Worm (Caenorhabditis elegans): Measurements from ENCODE around the gene mesp-1.

Gene mesp-1

DNA sequence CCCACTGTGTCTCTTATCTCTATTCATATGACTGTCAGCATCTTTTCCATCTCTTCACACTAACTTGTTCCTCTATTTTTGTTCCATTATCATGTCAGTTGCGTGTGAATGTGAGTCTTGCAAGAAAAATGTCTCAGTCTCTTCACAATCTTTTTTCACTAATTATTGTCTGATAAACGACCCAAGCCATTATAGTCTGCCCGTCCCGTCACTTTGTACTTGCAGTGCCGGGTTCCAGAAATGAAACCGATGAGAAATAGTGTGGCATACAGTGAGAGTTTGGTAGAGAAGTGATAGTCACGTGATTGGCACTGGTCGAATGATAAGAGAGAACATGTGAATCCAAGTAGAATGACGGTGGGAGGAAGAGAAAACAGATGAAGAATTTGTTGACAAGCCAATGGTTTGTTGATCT lies 28.5 kb downstream of the mesp-1 start:
- no peak for TF ChIP-seq flt-1 (GFP tag; IDR thresholded peaks at IDR 0.05)
- no peak for TF ChIP-seq ztf-29 (GFP tag; IDR thresholded peaks at IDR 0.05)
- no peak for TF ChIP-seq T22C8.4 (GFP tag; IDR thresholded peaks at IDR 0.05)
- no peak for TF ChIP-seq ztf-23 (GFP tag; IDR thresholded peaks at IDR 0.05)
- TF ChIP-seq cog-1 (tag; optimal IDR thresholded peaks at IDR 0.05) = no peak
- no peak for TF ChIP-seq med-1 (GFP tag; optimal IDR thresholded peaks at IDR 0.05; ENCODE audit: insufficient read depth)
- no peak for TF ChIP-seq klf-2 (GFP tag; conservative IDR thresholded peaks at IDR 0.05)
- no peak for TF ChIP-seq tab-1 (GFP tag; IDR thresholded peaks at IDR 0.05)
- no peak for TF ChIP-seq ref-1 (GFP tag; conservative IDR thresholded peaks at IDR 0.05)

DNA sequence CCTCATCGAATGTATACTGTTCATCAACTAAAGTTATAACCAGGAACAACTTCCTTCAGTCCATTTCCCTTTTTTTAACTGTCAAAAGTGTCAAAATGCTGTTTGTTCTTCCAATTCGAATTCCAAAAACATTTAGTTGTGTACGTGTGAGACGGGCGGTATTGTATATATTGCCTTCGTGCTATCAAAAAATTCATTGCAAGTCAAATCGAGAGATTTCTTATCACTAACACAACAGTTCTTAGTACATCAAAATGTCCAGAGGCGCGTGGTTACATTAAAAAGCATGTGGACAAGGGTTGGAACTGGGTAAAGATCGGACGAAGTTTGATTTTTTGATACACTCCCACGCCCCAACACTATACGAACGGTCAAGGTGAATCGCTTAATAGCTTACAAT lies 29.2 kb downstream of the mesp-1 start:
- no peak for TF ChIP-seq ref-1 (GFP tag; conservative IDR thresholded peaks at IDR 0.05)
- TF ChIP-seq flt-1 (GFP tag; IDR thresholded peaks at IDR 0.05) = no peak
- no peak for TF ChIP-seq ztf-29 (GFP tag; IDR thresholded peaks at IDR 0.05)
- no peak for TF ChIP-seq tab-1 (GFP tag; IDR thresholded peaks at IDR 0.05)
- TF ChIP-seq klf-2 (GFP tag; conservative IDR thresholded peaks at IDR 0.05) = no peak
- no peak for TF ChIP-seq med-1 (GFP tag; optimal IDR thresholded peaks at IDR 0.05; ENCODE audit: insufficient read depth)

DNA sequence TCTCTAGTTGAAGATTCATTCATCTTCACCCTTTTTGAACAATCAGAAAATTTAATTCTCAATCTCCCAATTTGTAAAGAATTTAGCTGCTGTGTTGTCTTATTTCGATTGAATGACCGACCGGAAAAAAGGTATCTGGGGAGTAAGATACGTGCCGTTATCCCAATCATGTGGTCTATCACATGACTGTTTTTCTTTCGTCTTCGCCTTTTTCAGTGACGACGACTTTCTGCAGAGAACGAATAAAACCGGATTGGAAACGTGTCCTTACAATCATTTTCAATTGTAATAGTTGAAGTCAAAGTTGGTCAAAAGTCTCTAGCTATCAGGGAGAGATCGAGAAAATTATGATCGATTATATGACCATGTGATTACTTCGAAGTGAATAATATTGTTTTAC lies 29.9 kb downstream of the mesp-1 start:
- TF ChIP-seq klf-2 (GFP tag; conservative IDR thresholded peaks at IDR 0.05) (no peak), tab-1 (GFP tag; IDR thresholded peaks at IDR 0.05) (no peak), ref-1 (GFP tag; conservative IDR thresholded peaks at IDR 0.05) (no peak), flt-1 (GFP tag; IDR thresholded peaks at IDR 0.05) (no peak), ztf-29 (GFP tag; IDR thresholded peaks at IDR 0.05) (no peak), T22C8.4 (GFP tag; IDR thresholded peaks at IDR 0.05) (no peak), ztf-23 (GFP tag; IDR thresholded peaks at IDR 0.05) (no peak), cog-1 (tag; optimal IDR thresholded peaks at IDR 0.05) (no peak), med-1 (GFP tag; optimal IDR thresholded peaks at IDR 0.05; ENCODE audit: insufficient read depth) (no peak)

DNA sequence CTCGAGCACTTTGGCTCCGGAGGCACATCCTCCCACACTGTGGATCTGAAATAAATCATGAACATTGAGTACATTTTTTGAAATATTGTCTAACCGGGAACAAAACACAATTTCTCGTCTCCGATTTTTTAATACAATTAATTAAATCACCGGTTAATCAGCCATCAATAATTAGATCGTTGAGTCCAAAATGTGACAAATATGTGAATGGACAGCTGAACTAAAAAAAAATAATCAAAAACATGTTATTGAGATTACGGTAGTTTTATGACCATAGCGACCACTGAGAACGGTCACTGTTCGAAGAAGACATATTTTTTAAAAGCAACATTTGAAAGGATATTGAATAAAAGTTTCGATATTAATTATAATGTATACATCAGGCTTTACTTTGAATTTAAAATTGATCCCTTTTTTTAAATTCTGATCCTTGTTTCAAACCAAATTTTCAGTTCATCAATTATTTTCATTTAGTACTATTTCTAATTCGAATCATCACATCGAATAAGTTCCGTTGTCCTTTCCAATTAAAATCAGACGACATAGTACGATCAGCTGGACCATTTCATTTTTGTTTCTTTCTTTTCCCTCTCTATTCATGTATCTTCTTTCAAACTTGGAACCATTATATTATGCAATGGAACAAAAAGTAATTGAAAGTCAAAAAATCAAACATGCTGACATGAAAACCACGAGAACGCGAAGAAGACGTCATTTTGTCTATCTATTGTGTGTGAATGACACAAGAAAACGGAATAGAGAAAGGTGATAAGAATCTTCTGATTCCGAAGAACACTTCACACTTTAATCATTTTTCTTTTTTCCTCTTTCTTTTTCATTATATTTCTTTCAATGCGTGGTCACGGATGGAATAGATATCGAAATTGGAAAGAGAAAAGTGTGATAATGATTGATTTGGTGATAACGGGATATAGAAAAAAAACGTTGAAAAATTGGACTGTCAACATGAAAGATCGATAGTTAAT lies 31.2 kb downstream of the mesp-1 start:
- TF ChIP-seq med-1 (GFP tag; optimal IDR thresholded peaks at IDR 0.05; ENCODE audit: insufficient read depth) = no peak
- no peak for TF ChIP-seq ztf-23 (GFP tag; IDR thresholded peaks at IDR 0.05)
- no peak for TF ChIP-seq cog-1 (tag; optimal IDR thresholded peaks at IDR 0.05)

DNA sequence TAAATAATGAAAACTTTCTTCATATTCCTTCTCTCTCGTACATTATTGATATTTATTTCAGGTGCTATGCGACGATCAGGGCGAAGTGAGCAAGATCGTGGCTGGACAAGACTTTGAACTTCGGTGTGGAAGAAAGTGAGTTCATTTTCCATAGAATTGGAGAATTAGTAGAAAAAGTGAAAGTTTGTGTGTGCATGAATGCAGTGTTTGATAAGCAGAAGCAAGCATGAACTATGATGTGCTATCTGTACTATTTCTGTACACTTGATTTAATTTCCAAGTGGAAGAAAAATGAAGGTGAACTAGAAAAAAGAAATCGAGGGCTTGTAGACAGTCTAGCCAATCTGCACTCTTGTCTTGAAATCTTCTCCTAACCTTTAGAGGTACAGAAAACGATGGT lies 32.9 kb downstream of the mesp-1 start:
- TF ChIP-seq cog-1 (tag; optimal IDR thresholded peaks at IDR 0.05) (no peak), T22C8.4 (GFP tag; IDR thresholded peaks at IDR 0.05) (no peak), ref-1 (GFP tag; conservative IDR thresholded peaks at IDR 0.05) (no peak), ztf-29 (GFP tag; IDR thresholded peaks at IDR 0.05) (no peak), klf-2 (GFP tag; conservative IDR thresholded peaks at IDR 0.05) (no peak), tab-1 (GFP tag; IDR thresholded peaks at IDR 0.05) (no peak), med-1 (GFP tag; optimal IDR thresholded peaks at IDR 0.05; ENCODE audit: insufficient read depth) (no peak), ztf-23 (GFP tag; IDR thresholded peaks at IDR 0.05) (no peak), flt-1 (GFP tag; IDR thresholded peaks at IDR 0.05) (no peak)

DNA sequence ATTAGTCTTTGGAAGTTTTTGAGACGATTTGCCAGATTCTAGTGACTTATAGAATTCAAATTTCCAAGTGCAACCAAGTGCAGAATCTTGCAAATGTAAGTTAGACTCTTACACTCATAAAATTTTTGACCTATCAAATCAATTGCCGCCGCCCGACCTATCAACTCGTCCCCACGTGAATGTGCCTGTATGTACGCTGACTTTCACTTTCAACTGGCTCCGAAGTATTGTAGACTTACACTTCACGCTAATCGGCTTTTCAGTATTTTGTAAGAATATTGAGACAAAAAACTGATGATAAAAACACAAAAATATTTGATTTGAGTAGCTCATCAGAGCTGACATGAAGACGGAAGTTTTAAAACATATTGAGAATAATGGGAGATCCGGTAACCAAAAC lies 33.7 kb downstream of the mesp-1 start:
- TF ChIP-seq flt-1 (GFP tag; IDR thresholded peaks at IDR 0.05) = no peak
- no peak for TF ChIP-seq ref-1 (GFP tag; conservative IDR thresholded peaks at IDR 0.05)
- no peak for TF ChIP-seq tab-1 (GFP tag; IDR thresholded peaks at IDR 0.05)
- no peak for TF ChIP-seq med-1 (GFP tag; optimal IDR thresholded peaks at IDR 0.05; ENCODE audit: insufficient read depth)
- TF ChIP-seq cog-1 (tag; optimal IDR thresholded peaks at IDR 0.05) = no peak
- TF ChIP-seq klf-2 (GFP tag; conservative IDR thresholded peaks at IDR 0.05) = no peak
- no peak for TF ChIP-seq T22C8.4 (GFP tag; IDR thresholded peaks at IDR 0.05)
- no peak for TF ChIP-seq ztf-23 (GFP tag; IDR thresholded peaks at IDR 0.05)
- TF ChIP-seq ztf-29 (GFP tag; IDR thresholded peaks at IDR 0.05) = no peak

DNA sequence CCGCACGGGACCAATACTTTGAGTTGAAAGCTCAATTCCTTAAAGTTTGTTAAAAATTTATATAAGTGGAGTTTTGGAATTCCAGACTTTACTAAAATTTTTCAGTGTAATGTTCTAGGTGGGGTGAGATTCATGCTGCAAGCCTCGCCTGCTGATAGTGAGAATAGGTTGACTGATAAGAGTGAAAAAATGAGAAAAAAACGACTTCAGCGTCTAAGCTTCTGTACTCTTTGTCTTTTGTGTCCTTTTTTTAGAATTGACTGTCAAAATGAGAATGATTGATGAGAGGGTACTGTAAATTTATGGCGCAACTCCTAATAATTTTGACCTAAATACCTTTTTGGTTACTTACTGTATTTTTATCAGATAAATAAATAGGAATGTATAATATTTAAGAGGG lies 35.1 kb downstream of the mesp-1 start:
- TF ChIP-seq klf-2 (GFP tag; conservative IDR thresholded peaks at IDR 0.05) (no peak), ref-1 (GFP tag; conservative IDR thresholded peaks at IDR 0.05) (no peak), ztf-29 (GFP tag; IDR thresholded peaks at IDR 0.05) (no peak), flt-1 (GFP tag; IDR thresholded peaks at IDR 0.05) (no peak), ztf-23 (GFP tag; IDR thresholded peaks at IDR 0.05) (no peak), tab-1 (GFP tag; IDR thresholded peaks at IDR 0.05) (no peak), cog-1 (tag; optimal IDR thresholded peaks at IDR 0.05) (no peak), med-1 (GFP tag; optimal IDR thresholded peaks at IDR 0.05; ENCODE audit: insufficient read depth) (no peak)

DNA sequence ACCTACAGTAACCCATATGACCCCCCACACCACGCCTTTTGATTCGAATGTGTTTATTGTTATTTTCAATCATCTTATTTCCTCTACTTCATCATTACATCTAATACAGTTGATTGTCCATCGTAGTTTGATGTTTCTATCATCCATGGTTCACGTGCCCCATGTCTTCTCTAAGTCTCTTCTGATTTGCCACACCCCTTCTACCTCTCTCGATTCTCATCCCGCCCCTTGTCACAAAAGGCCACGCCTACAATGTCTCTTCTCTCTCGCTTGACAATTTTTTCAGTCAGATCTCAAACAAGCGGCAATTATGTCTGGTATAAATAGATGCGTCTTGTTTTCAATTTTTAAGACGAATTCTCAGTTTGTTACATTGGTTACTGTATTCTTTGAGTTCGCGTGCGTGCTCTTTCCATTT lies 35.9 kb downstream of the mesp-1 start:
- TF ChIP-seq T22C8.4 (GFP tag; IDR thresholded peaks at IDR 0.05) (no peak), ztf-23 (GFP tag; IDR thresholded peaks at IDR 0.05) (no peak), klf-2 (GFP tag; conservative IDR thresholded peaks at IDR 0.05) (no peak), med-1 (GFP tag; optimal IDR thresholded peaks at IDR 0.05; ENCODE audit: insufficient read depth) (no peak), ref-1 (GFP tag; conservative IDR thresholded peaks at IDR 0.05) (no peak), cog-1 (tag; optimal IDR thresholded peaks at IDR 0.05) (no peak), flt-1 (GFP tag; IDR thresholded peaks at IDR 0.05) (no peak), ztf-29 (GFP tag; IDR thresholded peaks at IDR 0.05) (no peak), tab-1 (GFP tag; IDR thresholded peaks at IDR 0.05) (no peak)

DNA sequence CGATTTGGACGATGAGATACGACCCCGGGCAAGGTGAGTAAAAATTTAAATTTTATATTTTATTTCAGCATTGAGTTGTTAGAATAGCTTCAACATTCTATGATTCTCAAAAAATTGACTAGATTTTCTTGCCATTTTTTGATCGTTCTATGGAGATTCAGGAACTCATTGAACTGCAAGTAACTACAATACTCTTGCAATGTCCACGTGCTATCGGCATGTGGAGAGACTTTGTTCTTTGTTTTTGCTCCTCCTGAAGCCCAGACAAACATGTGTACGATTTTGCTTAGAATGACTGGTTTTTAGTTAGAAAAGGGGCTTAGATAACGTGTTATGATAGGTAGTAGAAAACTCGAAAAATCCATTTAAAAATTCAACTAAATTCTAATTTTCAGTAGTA lies 36.8 kb downstream of the mesp-1 start:
- TF ChIP-seq klf-2 (GFP tag; conservative IDR thresholded peaks at IDR 0.05) (no peak), flt-1 (GFP tag; IDR thresholded peaks at IDR 0.05) (no peak), ref-1 (GFP tag; conservative IDR thresholded peaks at IDR 0.05) (no peak), med-1 (GFP tag; optimal IDR thresholded peaks at IDR 0.05; ENCODE audit: insufficient read depth) (no peak), T22C8.4 (GFP tag; IDR thresholded peaks at IDR 0.05) (no peak), ztf-29 (GFP tag; IDR thresholded peaks at IDR 0.05) (no peak), cog-1 (tag; optimal IDR thresholded peaks at IDR 0.05) (no peak), ztf-23 (GFP tag; IDR thresholded peaks at IDR 0.05) (no peak)
